Fruit fly (Drosophila melanogaster): ENCODE data around the gene CG6999.

The CG6999 gene

DNA sequence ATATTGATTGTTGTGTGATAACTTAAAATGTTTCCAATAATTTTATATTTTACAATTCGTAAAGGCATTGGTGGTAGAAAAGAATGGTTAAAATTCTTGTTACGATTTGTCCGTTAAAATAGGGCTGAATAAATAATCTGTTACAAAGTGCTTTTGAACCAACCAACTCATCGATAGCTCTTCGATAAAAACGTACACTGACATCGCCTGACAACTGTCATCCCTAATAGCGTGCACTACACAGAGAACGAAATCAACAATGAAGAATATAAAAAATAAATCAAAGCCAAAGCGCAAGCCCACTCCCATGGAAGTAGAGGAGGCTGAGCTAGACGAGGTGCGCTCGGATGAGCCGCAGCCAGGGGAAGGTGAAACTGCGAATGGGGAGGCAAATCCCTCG lies 2.4 kb upstream of the CG6999 start, which contains the start of gene CG32708 (continued):
- TF ChIP-seq Atf3 (GFP tag; optimal IDR thresholded peaks at IDR 0.05) (no peak), sqz (GFP tag; optimal IDR thresholded peaks at IDR 0.05) (no peak), Dp (GFP tag; optimal IDR thresholded peaks at IDR 0.05) (peak; percentile 39), croc (GFP tag; conservative IDR thresholded peaks at IDR 0.05) (no peak), pita (GFP tag; optimal IDR thresholded peaks at IDR 0.05) (no peak), gcm (GFP tag; optimal IDR thresholded peaks at IDR 0.05) (no peak), Adf1 (GFP tag; IDR thresholded peaks at IDR 0.05) (no peak), CG43689 (GFP tag; IDR thresholded peaks at IDR 0.05) (no peak), CG6854 (GFP tag; optimal IDR thresholded peaks at IDR 0.05) (no peak), CG7963 (GFP tag; IDR thresholded peaks at IDR 0.05; ENCODE audit: partially characterized antibody) (peak; percentile 63; the same call in 2 of the 3 replicates), ash1 (GFP tag; optimal IDR thresholded peaks at IDR 0.05) (no peak), CG3065 (GFP tag; optimal IDR thresholded peaks at IDR 0.05) (no peak), ab (GFP tag; optimal IDR thresholded peaks at IDR 0.05) (no peak), CG9215 (GFP tag; IDR thresholded peaks at IDR 0.05) (no peak), CG1603 (tag; optimal IDR thresholded peaks at IDR 0.05) (no peak), klu (GFP tag; IDR thresholded peaks at IDR 0.05) (no peak), Antp (GFP tag; optimal IDR thresholded peaks at IDR 0.05) (no peak), Sox102F (GFP tag; optimal IDR thresholded peaks at IDR 0.05) (no peak), Mad (GFP tag; optimal IDR thresholded peaks at IDR 0.05) (no peak), gfzf (GFP tag; optimal IDR thresholded peaks at IDR 0.05) (no peak), unpg (GFP tag; optimal IDR thresholded peaks at IDR 0.05) (no peak), Oaz (GFP tag; IDR thresholded peaks at IDR 0.05) (no peak), MBD-R2 (GFP tag; IDR thresholded peaks at IDR 0.05) (peak; percentile 65), CG1832 (GFP tag; optimal IDR thresholded peaks at IDR 0.05) (no peak), chn (GFP tag; optimal IDR thresholded peaks at IDR 0.05) (no peak), Oli (tag; optimal IDR thresholded peaks at IDR 0.05) (no peak), Spps (tag; optimal IDR thresholded peaks at IDR 0.05) (no peak), CG9932 (GFP tag; IDR thresholded peaks at IDR 0.05) (peak; percentile 46; the same call in 1 of the 2 replicates), CG11560 (tag; IDR thresholded peaks at IDR 0.05) (no peak), crol (GFP tag; IDR thresholded peaks at IDR 0.05) (no peak), tgo (GFP tag; IDR thresholded peaks at IDR 0.05) (no peak), Sry-β (GFP tag; optimal IDR thresholded peaks at IDR 0.05) (no peak), Stat92E (GFP tag; optimal IDR thresholded peaks at IDR 0.05) (no peak), kah (GFP tag; optimal IDR thresholded peaks at IDR 0.05) (no peak), zfh1 (GFP tag; IDR thresholded peaks at IDR 0.05) (no peak), gce (GFP tag; IDR thresholded peaks at IDR 0.05) (no peak), crc (GFP tag; optimal IDR thresholded peaks at IDR 0.05) (no peak), CG30020 (tag; optimal IDR thresholded peaks at IDR 0.05) (no peak), lilli (GFP tag; optimal IDR thresholded peaks at IDR 0.05) (no peak)

- TF ChIP-seq Sry-δ (GFP tag; optimal IDR thresholded peaks at IDR 0.05): peak; percentile 23
- peak; percentile 51; the same call in 1 of the 3 replicates for TF ChIP-seq vnd (GFP tag; IDR thresholded peaks at IDR 0.05; ENCODE audit: partially characterized antibody)
- peak; percentile 68; the same call in 2 of the 3 replicates for TF ChIP-seq CG6791 (GFP tag; IDR thresholded peaks at IDR 0.05; ENCODE audit: partially characterized antibody)
- peak; percentile 54; the same call in 1 of the 2 replicates for TF ChIP-seq Bgb (GFP tag; IDR thresholded peaks at IDR 0.05; ENCODE audit: partially characterized antibody)
- TF ChIP-seq knrl (GFP tag; IDR thresholded peaks at IDR 0.05; ENCODE audit: partially characterized antibody): peak; percentile 30; the same call in 1 of the 3 replicates
- peak; percentile 78 for TF ChIP-seq E2f2 (GFP tag; IDR thresholded peaks at IDR 0.05)
- TF ChIP-seq row (GFP tag; IDR thresholded peaks at IDR 0.05): 0 out of 3 replicates have a peak, but pooled peaks have one; percentile 9
- TF ChIP-seq Dref (GFP tag; IDR thresholded peaks at IDR 0.05): peak; percentile 68
- TF ChIP-seq inv (GFP tag; IDR thresholded peaks at IDR 0.05; ENCODE audit: partially characterized antibody): peak; percentile 32; the same call in 1 of the 2 replicates
- peak; percentile 60; the same call in 2 of the 4 replicates for TF ChIP-seq Dll (GFP tag; IDR thresholded peaks at IDR 0.05; ENCODE audit: partially characterized antibody)
- peak; percentile 41; the same call in 1 of the 3 replicates for TF ChIP-seq CG14860 (GFP tag; IDR thresholded peaks at IDR 0.05; ENCODE audit: partially characterized antibody)
- peak; percentile 72 for TF ChIP-seq HLH4C (GFP tag; IDR thresholded peaks at IDR 0.05; ENCODE audit: partially characterized antibody)
- TF ChIP-seq CG16813 (GFP tag; IDR thresholded peaks at IDR 0.05; ENCODE audit: partially characterized antibody): peak; percentile 61
These were observed 1.4 kb upstream of the CG6999 start, which contains the start of gene CG32706 for dm6 chrX:9086702-9087179. CG32706 (plus strand) TSS chrX:9087129.

All from whole organism, embryonic.